Fruit fly (Drosophila melanogaster) whole organism, pupa: ENCODE measurements around the gene CG32181.

Source experiments
- CG14655 ChIP-seq: fragments of 200-800 bp; sonication (Bioruptor generic); optimal IDR thresholded peaks from 3 replicates; lab custom pipeline; 2017; ENCODE audit warnings: mild to moderate bottlenecking, missing biosample characterization, missing genetic modification reagents, missing genetic modification characterization
- CG15710 ChIP-seq: fragments of 200-800 bp; sonication (Bioruptor generic); optimal IDR thresholded peaks from 2 replicates; lab custom pipeline; 2018; ENCODE audit warnings: missing biosample characterization, mild to moderate bottlenecking, missing genetic modification characterization, moderate library complexity
- CG32121 ChIP-seq: fragments of 200-800 bp; sonication (Bioruptor generic); IDR thresholded peaks from 2 replicates; pipeline ENCODE4 v1.3.6; 2022; ENCODE audit warnings: missing biosample characterization, missing genetic modification characterization
- CG8301 ChIP-seq: fragments of 200-800 bp; sonication (Bioruptor generic); optimal IDR thresholded peaks from 2 replicates; lab custom pipeline; 2018; ENCODE audit warnings: missing biosample characterization, mild to moderate bottlenecking, missing genetic modification characterization
- CG9948 ChIP-seq: fragments of 200-800 bp; sonication (Bioruptor generic); optimal IDR thresholded peaks from 2 replicates; lab custom pipeline; 2018; ENCODE audit warnings: missing biosample characterization, mild to moderate bottlenecking, missing genetic modification characterization, moderate library complexity
- EcR ChIP-seq: fragments of 200-800 bp; sonication (Bioruptor generic); optimal IDR thresholded peaks from 3 replicates; lab custom pipeline; 2019; ENCODE audit warnings: missing biosample characterization, missing genetic modification characterization, mild to moderate bottlenecking, moderate library complexity, missing genetic modification reagents
- Ets98B ChIP-seq: fragments of 200-800 bp; sonication (Bioruptor generic); IDR thresholded peaks from 2 replicates; pipeline ENCODE4 v1.3.6; 2022; ENCODE audit warnings: missing biosample characterization, missing genetic modification characterization
- Pif1A ChIP-seq: fragments of 200-800 bp; sonication (Bioruptor generic); optimal IDR thresholded peaks from 3 replicates; lab custom pipeline; 2016; ENCODE audit warnings: missing biosample characterization, missing genetic modification characterization
- Pif1B ChIP-seq: fragments of 200-800 bp; sonication (Bioruptor generic); optimal IDR thresholded peaks from 3 replicates; lab custom pipeline; 2016; ENCODE audit warnings: missing biosample characterization, missing genetic modification characterization
- Snoo ChIP-seq: fragments of 200-800 bp; sonication (Bioruptor generic); optimal IDR thresholded peaks from 3 replicates; lab custom pipeline; 2017; ENCODE audit warnings: missing biosample characterization, mild to moderate bottlenecking, missing genetic modification characterization, inconsistent platforms
- fd96Ca ChIP-seq: fragments of 200-800 bp; sonication (Bioruptor generic); IDR thresholded peaks from 3 replicates; pipeline ENCODE4 v1.3.6; 2022; ENCODE audit warnings: missing biosample characterization, missing genetic modification characterization
- gl ChIP-seq: fragments of 200-800 bp; sonication (Bioruptor generic); optimal IDR thresholded peaks from 2 replicates; lab custom pipeline; 2018; ENCODE audit warnings: missing biosample characterization, mild to moderate bottlenecking, missing genetic modification characterization
- rn ChIP-seq: fragments of 200-800 bp; sonication (Bioruptor generic); IDR thresholded peaks from 2 replicates; pipeline ENCODE4 v1.3.6; 2022; ENCODE audit warnings: missing biosample characterization, missing genetic modification characterization

- TF ChIP-seq CG8301 (no peak), CG15710 (tag; lab: Kevin White, UChicago) (no peak), Snoo (tag; lab: Kevin White, UChicago) (no peak), Pif1B (no peak), CG14655 (GFP tag; lab: Kevin White, UChicago) (no peak), Ets98B (no peak), Pif1A (GFP tag; lab: Kevin White, UChicago) (no peak), gl (tag; lab: Kevin White, UChicago) (no peak), CG9948 (tag; lab: Kevin White, UChicago) (no peak), EcR (GFP tag; lab: Kevin White, UChicago) (no peak), fd96Ca (GFP tag; lab: Robert Waterston, UW) (no peak), rn (GFP tag; lab: Robert Waterston, UW) (no peak), CG32121 (GFP tag; lab: Robert Waterston, UW) (no peak)
Measured at dm6 chr3L:17742531-17742930, 17.0 kb upstream of the CG32181 start.
